Fruit fly (Drosophila melanogaster) whole organism, adult: ENCODE measurements around the gene PMP34.

Experiments
- CG12768 ChIP-seq: fragments of 200-800 bp; sonication (Bioruptor generic); optimal IDR thresholded peaks from 2 replicates; lab custom pipeline; 2017; ENCODE audit warnings: missing biosample characterization, missing genetic modification characterization, mild to moderate bottlenecking, moderate library complexity, missing genetic modification reagents
- CG14711 ChIP-seq: fragments of 200-800 bp; sonication (Bioruptor generic); optimal IDR thresholded peaks from 2 replicates; lab custom pipeline; 2018; ENCODE audit warnings: missing biosample characterization, mild to moderate bottlenecking, missing genetic modification characterization, moderate library complexity
- CG33017 ChIP-seq: fragments of 200-800 bp; sonication (Bioruptor generic); optimal IDR thresholded peaks from 2 replicates; lab custom pipeline; 2018; ENCODE audit warnings: missing biosample characterization, mild to moderate bottlenecking, missing genetic modification characterization, moderate library complexity
- CG5204 ChIP-seq: fragments of 200-800 bp; sonication (Bioruptor generic); optimal IDR thresholded peaks from 2 replicates; lab custom pipeline; 2016; ENCODE audit warnings: missing biosample characterization, missing genetic modification characterization
- CG7045 ChIP-seq: fragments of 200-800 bp; sonication (Bioruptor generic); optimal IDR thresholded peaks from 2 replicates; lab custom pipeline; 2017; ENCODE audit warnings: missing biosample characterization, mild to moderate bottlenecking, missing genetic modification characterization
- Mnt ChIP-seq: fragments of 200-800 bp; sonication (Bioruptor generic); optimal IDR thresholded peaks from 2 replicates; lab custom pipeline; 2016; ENCODE audit warnings: missing biosample characterization, mild to moderate bottlenecking, missing genetic modification characterization
- tj ChIP-seq: fragments of 200-800 bp; sonication (Bioruptor generic); optimal IDR thresholded peaks from 3 replicates; lab custom pipeline; 2017; ENCODE audit warnings: missing biosample characterization, mild to moderate bottlenecking, missing genetic modification characterization, moderate library complexity

DNA sequence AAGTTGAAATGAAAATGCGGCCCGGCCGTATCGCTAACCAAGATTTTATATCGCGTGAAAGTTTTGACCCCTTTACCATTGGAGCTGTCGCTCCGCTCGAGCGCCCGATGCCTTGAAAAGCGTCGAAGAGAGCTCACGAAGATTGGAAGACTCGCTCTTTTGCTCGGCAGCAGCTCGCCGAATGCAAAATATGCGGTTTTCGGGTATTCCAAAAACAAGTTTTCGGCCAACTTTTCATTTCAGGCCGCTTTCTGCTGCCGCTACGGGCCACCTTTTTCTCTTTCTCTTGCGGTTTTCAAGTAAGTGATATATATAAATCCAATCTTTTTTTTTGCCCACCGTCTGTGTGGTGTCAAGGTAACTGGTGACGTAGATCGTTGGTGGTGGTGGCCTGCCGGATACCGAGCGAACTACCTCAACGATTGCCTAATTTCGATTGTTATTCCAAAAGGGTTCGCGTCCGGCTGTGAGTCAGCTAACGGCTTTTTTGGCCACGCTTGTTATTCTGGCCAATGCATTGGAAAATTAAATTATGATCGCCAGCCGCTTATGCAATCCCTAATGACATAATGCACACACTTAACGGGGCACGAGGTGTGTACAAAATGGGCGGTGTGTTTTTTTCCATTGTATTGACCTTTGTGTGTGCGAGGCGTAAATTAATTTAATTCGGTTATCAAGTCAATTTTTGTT is 10.7 kb upstream of the PMP34 start, which contains the start of gene dyl:
- TF ChIP-seq tj (GFP tag; lab: Kevin White, UChicago) (no peak), CG7045 (GFP tag; lab: Kevin White, UChicago) (no peak), CG33017 (tag; lab: Kevin White, UChicago) (no peak), CG12768 (GFP tag; lab: Kevin White, UChicago) (no peak), CG14711 (tag; lab: Kevin White, UChicago) (no peak), Mnt (GFP tag; lab: Kevin White, UChicago) (no peak), CG5204 (GFP tag; lab: Kevin White, UChicago) (no peak)
